Fruit fly (Drosophila melanogaster) whole organism, embryonic: ENCODE measurements around the gene CG4374.

Experiments used
- Adf1 ChIP-seq: fragments of 200-800 bp; sonication (Bioruptor generic); IDR thresholded peaks from 2 replicates; pipeline ENCODE4 v1.3.6; 2022; ENCODE audit warnings: missing biosample characterization, missing genetic modification characterization
- Aef1 ChIP-seq: fragments of 200-800 bp; sonication (Bioruptor generic); IDR thresholded peaks from 3 replicates; pipeline ENCODE4 v1.3.6; 2022; ENCODE audit warnings: missing biosample characterization, missing genetic modification characterization
- Asciz ChIP-seq: fragments of 200-800 bp; sonication (Bioruptor generic); optimal IDR thresholded peaks from 2 replicates; lab custom pipeline; 2017; ENCODE audit warnings: missing biosample characterization, mild to moderate bottlenecking, missing genetic modification characterization, missing genetic modification reagents
- B-H1 ChIP-seq: fragments of 200-800 bp; sonication (Bioruptor generic); IDR thresholded peaks from 3 replicates; pipeline ENCODE4 v1.3.6; 2022; ENCODE audit warnings: missing biosample characterization, missing genetic modification characterization
- Blimp-1 ChIP-seq: fragments of 200-800 bp; sonication (Bioruptor generic); optimal IDR thresholded peaks from 3 replicates; lab custom pipeline; 2018; ENCODE audit warnings: missing biosample characterization, missing genetic modification characterization, mild to moderate bottlenecking, moderate library complexity, missing genetic modification reagents
- CG10267 ChIP-seq: fragments of 200-800 bp; sonication (Bioruptor generic); optimal IDR thresholded peaks from 2 replicates; lab custom pipeline; 2018; ENCODE audit warnings: missing biosample characterization, mild to moderate bottlenecking, missing genetic modification characterization, moderate library complexity
- CG12219 ChIP-seq: fragments of 200-800 bp; sonication (Bioruptor generic); optimal IDR thresholded peaks from 3 replicates; lab custom pipeline; 2018; ENCODE audit warnings: missing biosample characterization, mild to moderate bottlenecking, missing genetic modification characterization
- CG12942 ChIP-seq: fragments of 200-800 bp; sonication (Bioruptor generic); optimal IDR thresholded peaks from 3 replicates; lab custom pipeline; 2016; ENCODE audit warnings: missing biosample characterization, missing genetic modification characterization
- CG14050 ChIP-seq: fragments of 200-800 bp; sonication (Bioruptor generic); IDR thresholded peaks from 3 replicates; pipeline ENCODE4 v1.3.6; 2022; ENCODE audit warnings: missing biosample characterization, missing genetic modification characterization
- CG14965 ChIP-seq: fragments of 200-800 bp; sonication (Bioruptor generic); optimal IDR thresholded peaks from 2 replicates; lab custom pipeline; 2016; ENCODE audit warnings: missing biosample characterization, missing genetic modification characterization, borderline replicate concordance
- CG17361 ChIP-seq: fragments of 200-800 bp; sonication (Bioruptor generic); IDR thresholded peaks from 3 replicates; pipeline ENCODE4 v1.3.6; 2022; ENCODE audit warnings: missing biosample characterization, missing genetic modification characterization
- CG18262 ChIP-seq: fragments of 200-800 bp; optimal IDR thresholded peaks from 3 replicates; lab custom pipeline; 2019; ENCODE audit warnings: missing biosample characterization, mild to moderate bottlenecking, missing genetic modification characterization, moderate library complexity
- CG31441 ChIP-seq: fragments of 200-800 bp; sonication (Bioruptor generic); IDR thresholded peaks from 2 replicates; pipeline ENCODE4 v1.3.6; 2022; ENCODE audit warnings: missing biosample characterization, missing genetic modification characterization
- CG33213 ChIP-seq: fragments of 200-800 bp; sonication (Bioruptor generic); optimal IDR thresholded peaks from 3 replicates; lab custom pipeline; 2016; ENCODE audit warnings: missing biosample characterization, missing genetic modification characterization
- CG3838 ChIP-seq: fragments of 200-800 bp; sonication (Bioruptor generic); optimal IDR thresholded peaks from 3 replicates; lab custom pipeline; 2016; ENCODE audit warnings: missing biosample characterization, missing genetic modification characterization
- CG3847 ChIP-seq: fragments of 200-800 bp; sonication (Bioruptor generic); IDR thresholded peaks from 2 replicates; pipeline ENCODE4 v1.3.6; 2022; ENCODE audit warnings: missing biosample characterization, missing genetic modification characterization
- CG5245 ChIP-seq: fragments of 200-800 bp; sonication (Bioruptor generic); optimal IDR thresholded peaks from 3 replicates; lab custom pipeline; 2016; ENCODE audit warnings: missing biosample characterization, missing genetic modification characterization
- CG6689 ChIP-seq: fragments of 200-800 bp; sonication (Bioruptor generic); IDR thresholded peaks from 2 replicates; pipeline ENCODE4 v1.3.6; 2022; ENCODE audit warnings: missing biosample characterization, missing genetic modification characterization
- CG9817 ChIP-seq: fragments of 200-800 bp; sonication (Bioruptor generic); optimal IDR thresholded peaks from 2 replicates; lab custom pipeline; 2018; ENCODE audit warnings: missing biosample characterization, mild to moderate bottlenecking, missing genetic modification characterization, moderate library complexity
- Camta ChIP-seq: fragments of 200-800 bp; sonication (Bioruptor generic); optimal IDR thresholded peaks from 2 replicates; lab custom pipeline; 2016; ENCODE audit warnings: missing biosample characterization, missing genetic modification characterization
- Dek ChIP-seq: fragments of 200-800 bp; sonication (Bioruptor generic); optimal IDR thresholded peaks from 3 replicates; lab custom pipeline; 2019; ENCODE audit warnings: missing biosample characterization, mild to moderate bottlenecking, missing genetic modification characterization, moderate library complexity
- Ets65A ChIP-seq: fragments of 200-800 bp; sonication (Bioruptor generic); peaks from one replicate; lab custom pipeline; 2016; ENCODE audit warnings: missing biosample characterization, missing genetic modification characterization
- H2.0 ChIP-seq: fragments of 200-800 bp; sonication (Bioruptor generic); IDR thresholded peaks from 2 replicates; pipeline ENCODE4 v1.3.6; 2022; ENCODE audit warnings: missing biosample characterization, missing genetic modification characterization
- Hr78 ChIP-seq, 2 experiments: fragments of 200-800 bp in 1 of 2; fragments of >200 bp in 1 of 2; sonication (Bioruptor generic) in 1 of 2; optimal IDR thresholded peaks; 2 replicates each; lab custom pipeline; 2017 to 2019; ENCODE audit warnings: missing biosample characterization in 2 of 2, missing genetic modification characterization in 2 of 2, mild to moderate bottlenecking in 1 of 2, moderate library complexity in 1 of 2
- Myb ChIP-seq: fragments of 200-800 bp; sonication (Bioruptor generic); optimal IDR thresholded peaks from 2 replicates; lab custom pipeline; 2016; ENCODE audit warnings: missing biosample characterization, missing genetic modification characterization
- NC2α ChIP-seq: fragments of 200-800 bp; sonication (Bioruptor generic); optimal IDR thresholded peaks from 2 replicates; lab custom pipeline; 2016; ENCODE audit warnings: missing biosample characterization, missing genetic modification characterization
- Nf-YA ChIP-seq: fragments of 200-800 bp; sonication (Bioruptor generic); IDR thresholded peaks from 2 replicates; pipeline ENCODE4 v1.3.6; 2022; ENCODE audit warnings: missing biosample characterization, missing genetic modification characterization
- Optix ChIP-seq: fragments of 200-800 bp; sonication (Bioruptor generic); IDR thresholded peaks from 3 replicates; pipeline ENCODE4 v1.3.6; 2022; ENCODE audit warnings: missing biosample characterization, missing genetic modification characterization
- ac ChIP-seq: fragments of 200-800 bp; sonication (Bioruptor generic); optimal IDR thresholded peaks from 3 replicates; lab custom pipeline; 2017; ENCODE audit warnings: missing biosample characterization, mild to moderate bottlenecking, missing genetic modification characterization
- az2 ChIP-seq: fragments of 200-800 bp; sonication (Bioruptor generic); optimal IDR thresholded peaks from 3 replicates; lab custom pipeline; 2016; ENCODE audit warnings: missing biosample characterization, missing genetic modification characterization
- dmrt99B ChIP-seq: fragments of 200-800 bp; sonication (Bioruptor generic); optimal IDR thresholded peaks from 2 replicates; lab custom pipeline; 2018; ENCODE audit warnings: missing biosample characterization, mild to moderate bottlenecking, missing genetic modification characterization, moderate library complexity
- esg ChIP-seq: fragments of 200-800 bp; sonication (Bioruptor generic); conservative IDR thresholded peaks from 2 replicates; pipeline ENCODE4 v1.3.6; 2022; ENCODE audit warnings: missing biosample characterization, missing genetic modification characterization
- ewg ChIP-seq: fragments of 200-800 bp; sonication (Bioruptor generic); optimal IDR thresholded peaks from 3 replicates; lab custom pipeline; 2017; ENCODE audit warnings: mild to moderate bottlenecking, missing biosample characterization, missing genetic modification reagents, missing genetic modification characterization
- stc ChIP-seq: fragments of 200-800 bp; sonication (Bioruptor generic); IDR thresholded peaks from 2 replicates; pipeline ENCODE4 v1.3.6; 2022; ENCODE audit warnings: missing biosample characterization, missing genetic modification characterization
- tio ChIP-seq: fragments of 200-800 bp; sonication (Bioruptor generic); optimal IDR thresholded peaks from 2 replicates; lab custom pipeline; 2017; ENCODE audit warnings: missing biosample characterization, missing genetic modification characterization, inconsistent platforms
- trem ChIP-seq: fragments of 200-800 bp; optimal IDR thresholded peaks from 3 replicates; lab custom pipeline; 2019; ENCODE audit warnings: missing biosample characterization, mild to moderate bottlenecking, missing genetic modification characterization, moderate library complexity

CG4374 gene

DNA sequence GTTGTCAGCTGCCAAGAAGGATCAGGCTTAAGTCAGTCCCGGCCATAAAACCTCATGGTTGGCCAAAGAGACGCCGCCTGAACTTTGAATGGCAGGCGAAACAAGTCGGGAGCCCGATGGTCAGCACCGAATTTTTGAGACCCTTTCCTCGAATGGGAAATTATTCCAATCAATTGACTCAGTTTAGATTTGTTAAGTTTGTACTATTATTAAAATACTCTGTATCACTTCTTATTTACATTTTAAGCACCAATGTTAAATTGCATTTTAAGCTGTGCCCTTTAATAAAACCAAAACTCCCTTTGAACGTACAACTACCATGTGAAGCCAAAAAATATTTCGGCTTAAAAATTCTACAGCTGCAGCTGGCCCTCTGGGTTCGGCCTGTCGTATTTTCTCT, 14.7 kb upstream of the CG4374 start (continued):
- 0 out of 2 replicates have a peak, but pooled peaks have one; percentile 10 for TF ChIP-seq CG31441 (GFP tag; lab: Robert Waterston, UW)
- no peak for TF ChIP-seq CG10267 (tag; lab: Kevin White, UChicago)
- TF ChIP-seq Dek (tag; lab: Kevin White, UChicago): no peak
- TF ChIP-seq dmrt99B (tag; lab: Kevin White, UChicago): peak; percentile 17
- TF ChIP-seq CG9817 (tag; lab: Kevin White, UChicago): no peak
- TF ChIP-seq Nf-YA (GFP tag; lab: Robert Waterston, UW): no peak
- no peak for TF ChIP-seq trem (tag; lab: Kevin White, UChicago)
- no peak for TF ChIP-seq CG17361 (GFP tag; lab: Robert Waterston, UW)
- TF ChIP-seq Ets65A (GFP tag; lab: Kevin White, UChicago): peak; percentile 77
- no peak for TF ChIP-seq CG12942
- peak; percentile 1 for TF ChIP-seq Blimp-1 (GFP tag; lab: Kevin White, UChicago)
- no peak for TF ChIP-seq B-H1 (GFP tag; lab: Robert Waterston, UW)
- no peak for TF ChIP-seq Aef1 (GFP tag; lab: Robert Waterston, UW)
- TF ChIP-seq CG33213 (GFP tag; lab: Kevin White, UChicago): no peak
- no peak for TF ChIP-seq H2.0 (GFP tag; lab: Robert Waterston, UW)

DNA sequence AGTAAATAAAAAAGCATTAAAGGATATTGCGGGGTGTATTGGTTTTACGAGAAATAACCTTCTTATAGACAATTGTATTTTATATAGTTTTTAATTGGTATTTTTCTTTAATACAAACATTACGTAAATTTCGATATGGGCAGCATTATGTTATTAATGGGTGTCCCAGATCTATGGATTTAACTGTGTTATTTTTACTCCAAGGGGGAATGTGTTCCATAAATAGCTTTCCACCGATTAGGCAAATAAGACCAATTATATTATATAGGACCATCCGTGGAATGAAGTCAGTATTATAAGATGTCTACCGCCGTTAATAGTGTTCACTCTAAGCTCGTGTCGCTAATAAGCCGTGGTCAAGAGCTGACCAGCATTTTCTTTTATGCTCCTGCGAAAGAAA, 11.5 kb upstream of the CG4374 start, which contains the start of gene Ir94g:
TSS of gene Ir94g (plus strand) at position 301 of the 400 bp plus-strand sequence.
- TF ChIP-seq tio (GFP tag; lab: Kevin White, UChicago): no peak
- TF ChIP-seq CG5245 (GFP tag; lab: Kevin White, UChicago): no peak
- no peak for TF ChIP-seq Adf1
- TF ChIP-seq CG3847 (GFP tag; lab: Robert Waterston, UW): no peak
- TF ChIP-seq Optix (GFP tag; lab: Robert Waterston, UW): no peak

DNA sequence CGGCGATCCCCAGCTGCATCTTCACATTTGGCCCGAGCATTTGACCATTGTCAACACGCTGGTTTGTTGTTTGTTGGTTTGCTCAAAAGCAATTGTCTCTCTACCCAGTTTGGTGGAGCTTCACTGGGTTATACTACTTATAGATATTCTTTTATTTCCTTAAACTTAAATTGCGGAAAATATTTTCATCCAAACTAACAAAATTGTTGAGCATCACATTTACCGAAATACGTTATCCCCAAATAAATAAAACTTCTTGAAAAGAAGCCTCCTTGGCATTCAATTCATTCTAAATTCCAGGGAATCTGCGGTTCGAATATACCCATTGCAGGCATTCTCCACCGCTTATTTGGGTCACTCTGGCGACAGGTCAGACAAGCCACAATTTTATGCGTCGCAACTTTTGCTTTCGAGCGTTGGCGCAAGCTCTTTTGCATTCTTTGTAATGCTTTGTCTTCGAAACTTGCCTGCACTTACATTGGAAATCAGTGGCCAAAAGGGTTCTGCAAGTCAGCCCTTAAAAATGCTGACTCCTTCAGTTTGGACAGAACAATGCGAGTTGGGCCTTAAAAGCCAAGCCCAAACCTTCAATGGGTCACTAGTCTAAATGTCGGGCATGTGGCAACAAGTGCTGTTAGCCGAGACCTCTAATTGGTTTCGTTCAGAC, 9.3 kb upstream of the CG4374 start, which contains the start of gene Ir94f:
TSS of gene Ir94f (plus strand) at position 617 of the 667 bp plus-strand sequence.
- TF ChIP-seq CG18262 (tag; lab: Kevin White, UChicago): no peak
- no peak for TF ChIP-seq Myb (GFP tag; lab: Kevin White, UChicago)
- no peak for TF ChIP-seq CG14965 (GFP tag; lab: Kevin White, UChicago)
- TF ChIP-seq esg (GFP tag; lab: Robert Waterston, UW): no peak
- no peak for TF ChIP-seq CG3838 (GFP tag; lab: Kevin White, UChicago)
- TF ChIP-seq Camta: no peak
- TF ChIP-seq ewg (GFP tag; lab: Kevin White, UChicago): no peak
- TF ChIP-seq az2 (GFP tag; lab: Kevin White, UChicago): no peak
- no peak for TF ChIP-seq Hr78 (GFP tag; optimal IDR thresholded peaks at IDR 0.05; lab: Kevin White, UChicago)
- TF ChIP-seq CG14050 (GFP tag; lab: Robert Waterston, UW): no peak

DNA sequence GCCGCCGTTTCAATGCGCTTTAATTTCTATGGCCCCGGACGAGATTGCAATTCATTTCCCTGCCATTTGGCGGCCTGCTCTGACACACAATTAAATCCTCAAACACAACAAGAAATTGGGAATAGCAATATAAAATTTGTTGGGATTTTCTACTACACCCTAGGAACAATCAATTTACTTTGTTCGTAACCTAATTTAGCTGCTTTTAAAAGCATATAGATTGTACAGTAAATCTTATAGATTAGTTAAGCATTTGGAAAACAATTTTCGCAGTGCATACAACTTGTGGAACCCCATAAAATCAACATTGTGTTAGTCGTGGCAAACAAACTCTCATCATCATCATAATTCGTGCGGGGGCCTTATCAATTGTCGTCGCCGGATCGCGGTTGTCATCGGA, 4.0 kb upstream of the CG4374 start:
- no peak for TF ChIP-seq NC2α (GFP tag; lab: Kevin White, UChicago)
- no peak for TF ChIP-seq CG12219 (GFP tag; lab: Kevin White, UChicago)
- TF ChIP-seq CG6689: no peak
- no peak for TF ChIP-seq Asciz (GFP tag; lab: Kevin White, UChicago)
- TF ChIP-seq ac (GFP tag; lab: Kevin White, UChicago): no peak
- TF ChIP-seq stc (GFP tag; lab: Robert Waterston, UW): no peak
